Worm (Caenorhabditis elegans) whole organism, late embryonic: ENCODE results near the gene sup-18.

ENCODE experiments used
- C08G9.2 ChIP-seq: sonication (generic microtip); optimal IDR thresholded peaks from 2 replicates; lab custom pipeline; 2016; ENCODE audit warnings: mild to moderate bottlenecking, missing genetic modification characterization, moderate library complexity, missing compliant biosample characterization
- Y22D7AL.16 ChIP-seq: sonication (generic microtip); optimal IDR thresholded peaks from 2 replicates; lab custom pipeline; 2016; ENCODE audit warnings: missing genetic modification characterization, missing compliant biosample characterization
- ceh-22 ChIP-seq: sonication (generic microtip); optimal IDR thresholded peaks from 2 replicates; lab custom pipeline; 2017; ENCODE audit warnings: missing biosample characterization, missing genetic modification characterization
- elt-2 ChIP-seq: sonication (generic microtip); optimal IDR thresholded peaks from 2 replicates; lab custom pipeline; 2016; ENCODE audit warnings: missing genetic modification reagents, missing genetic modification characterization, missing compliant biosample characterization
- lin-11 ChIP-seq: fragments of 200-800 bp; sonication (Bioruptor generic); optimal IDR thresholded peaks from 2 replicates; lab custom pipeline; 2018; ENCODE audit warnings: mild to moderate bottlenecking, missing genetic modification characterization, missing compliant biosample characterization
- mec-3 ChIP-seq: sonication (generic microtip); optimal IDR thresholded peaks from 2 replicates; lab custom pipeline; 2016; ENCODE audit warnings: borderline replicate concordance, missing genetic modification characterization, missing compliant biosample characterization
- nhr-11 ChIP-seq: fragments of 150-350 bp; optimal IDR thresholded peaks from 2 replicates; lab custom pipeline; 2014; ENCODE audit warnings: missing biosample characterization, missing genetic modification characterization
- tbx-2 ChIP-seq: sonication (generic microtip); optimal IDR thresholded peaks from 2 replicates; lab custom pipeline; 2016; ENCODE audit warnings: missing genetic modification characterization, missing compliant biosample characterization
- ztf-16 ChIP-seq: sonication (generic microtip); optimal IDR thresholded peaks from 2 replicates; lab custom pipeline; 2017; ENCODE audit warnings: missing genetic modification characterization, missing compliant biosample characterization

DNA sequence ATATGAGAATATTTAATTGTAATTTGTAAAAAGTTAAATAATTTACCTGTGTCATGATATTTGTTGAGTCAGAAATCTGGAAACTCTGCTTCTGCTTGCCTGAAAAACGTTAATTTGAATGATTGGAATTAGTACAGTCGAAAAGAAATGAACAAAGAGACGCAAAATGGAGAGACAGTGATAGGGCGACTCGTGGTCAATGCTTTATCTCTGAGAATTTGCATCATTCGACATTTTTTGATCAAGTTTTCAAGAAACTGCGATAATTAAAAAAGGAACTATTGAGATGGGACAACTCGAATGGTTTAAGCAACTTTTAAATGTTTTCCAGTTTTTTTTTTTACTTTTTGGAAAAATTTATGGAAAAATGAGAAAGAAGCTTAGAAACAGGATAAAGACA is 17.8 kb downstream of the sup-18 start, which contains the start of gene cuc-1:
- TF ChIP-seq nhr-11 (tag; lab: Kevin White, UChicago) (no peak), Y22D7AL.16 (tag; lab: Kevin White, UChicago) (no peak), ceh-22 (tag; lab: Kevin White, UChicago) (no peak), lin-11 (tag; lab: Kevin White, UChicago) (no peak), mec-3 (no peak), C08G9.2 (no peak), elt-2 (tag; lab: Kevin White, UChicago) (no peak), tbx-2 (tag; lab: Kevin White, UChicago) (no peak), ztf-16 (tag; lab: Kevin White, UChicago) (no peak)
